Fruit fly (Drosophila melanogaster) whole organism, embryonic: Measurements from ENCODE around the gene CG34462.

ENCODE experiments used
- CG6854 ChIP-seq: fragments of 200-800 bp; sonication (Bioruptor generic); optimal IDR thresholded peaks from 3 replicates; lab custom pipeline; 2017; ENCODE audit warnings: missing biosample characterization, mild to moderate bottlenecking, missing genetic modification characterization
- CG8944 ChIP-seq: fragments of 200-800 bp; sonication (Bioruptor generic); optimal IDR thresholded peaks from 3 replicates; lab custom pipeline; 2016; ENCODE audit warnings: missing biosample characterization, missing genetic modification characterization
- Eip74EF ChIP-seq, 2 experiments: fragments of 200-800 bp in 1 of 2; fragments of >200 bp in 1 of 2; sonication (Bioruptor generic) in 1 of 2; optimal IDR thresholded peaks; 2 replicates each; lab custom pipeline; 2017 to 2019; ENCODE audit warnings: missing biosample characterization in 2 of 2, missing genetic modification characterization in 2 of 2, mild to moderate bottlenecking in 1 of 2, moderate library complexity in 1 of 2
- Oli ChIP-seq: fragments of 200-800 bp; sonication (Bioruptor generic); optimal IDR thresholded peaks from 2 replicates; lab custom pipeline; 2018; ENCODE audit warnings: missing biosample characterization, mild to moderate bottlenecking, missing genetic modification characterization, moderate library complexity
- Sox102F ChIP-seq: fragments of 200-800 bp; sonication (Bioruptor generic); optimal IDR thresholded peaks from 2 replicates; lab custom pipeline; 2018; ENCODE audit warnings: missing biosample characterization, mild to moderate bottlenecking, missing genetic modification characterization, moderate library complexity
- al ChIP-seq: fragments of 200-800 bp; sonication (Bioruptor generic); IDR thresholded peaks from 2 replicates; pipeline ENCODE4 v1.3.6; 2022; ENCODE audit warnings: missing biosample characterization, missing genetic modification characterization
- fd96Cb ChIP-seq: fragments of 200-800 bp; sonication (Bioruptor generic); optimal IDR thresholded peaks from 2 replicates; lab custom pipeline; 2018; ENCODE audit warnings: missing biosample characterization, mild to moderate bottlenecking, missing genetic modification characterization, moderate library complexity
- kay ChIP-seq: fragments of 200-800 bp; sonication (Bioruptor generic); optimal IDR thresholded peaks from 2 replicates; lab custom pipeline; 2016; ENCODE audit warnings: missing biosample characterization, missing genetic modification characterization
- oc ChIP-seq: fragments of 200-800 bp; sonication (Bioruptor generic); optimal IDR thresholded peaks from 2 replicates; lab custom pipeline; 2018; ENCODE audit warnings: missing biosample characterization, mild to moderate bottlenecking, missing genetic modification characterization, moderate library complexity
- psq ChIP-seq: fragments of 200-800 bp; sonication (Bioruptor generic); optimal IDR thresholded peaks from 2 replicates; lab custom pipeline; 2017; ENCODE audit warnings: missing biosample characterization, missing genetic modification characterization

DNA sequence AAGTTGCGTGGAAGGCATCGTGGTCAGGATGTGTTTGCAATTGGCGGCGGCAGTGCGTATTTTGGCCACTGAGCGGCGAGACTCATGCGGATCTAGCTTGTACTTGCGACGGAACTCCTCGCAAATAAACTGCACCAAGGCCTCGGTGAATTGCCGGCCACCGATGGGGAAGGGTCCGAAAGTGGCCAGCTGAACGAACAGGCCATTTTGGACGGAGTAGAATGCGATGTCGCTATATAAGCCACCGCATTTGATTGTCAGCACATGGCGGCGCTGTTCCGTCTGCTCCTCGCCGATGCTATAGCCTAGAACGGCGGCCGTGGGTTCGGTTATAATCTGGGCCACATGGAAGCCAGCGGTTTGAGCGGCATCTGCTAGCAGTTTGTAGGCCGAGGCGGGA is 16.8 kb downstream of the CG34462 start:
- TF ChIP-seq kay (GFP tag; lab: Kevin White, UChicago) (no peak), CG6854 (GFP tag; lab: Kevin White, UChicago) (no peak), al (no peak), psq (GFP tag; lab: Kevin White, UChicago) (no peak), CG8944 (GFP tag; lab: Kevin White, UChicago) (no peak), Sox102F (GFP tag; lab: Kevin White, UChicago) (no peak), Eip74EF (GFP tag; optimal IDR thresholded peaks at IDR 0.05; lab: Kevin White, UChicago) (no peak), fd96Cb (tag; lab: Kevin White, UChicago) (no peak), oc (tag; lab: Kevin White, UChicago) (no peak), Oli (no peak)
